Worm (Caenorhabditis elegans): Measurements from ENCODE around the gene cst-2.

DNA sequence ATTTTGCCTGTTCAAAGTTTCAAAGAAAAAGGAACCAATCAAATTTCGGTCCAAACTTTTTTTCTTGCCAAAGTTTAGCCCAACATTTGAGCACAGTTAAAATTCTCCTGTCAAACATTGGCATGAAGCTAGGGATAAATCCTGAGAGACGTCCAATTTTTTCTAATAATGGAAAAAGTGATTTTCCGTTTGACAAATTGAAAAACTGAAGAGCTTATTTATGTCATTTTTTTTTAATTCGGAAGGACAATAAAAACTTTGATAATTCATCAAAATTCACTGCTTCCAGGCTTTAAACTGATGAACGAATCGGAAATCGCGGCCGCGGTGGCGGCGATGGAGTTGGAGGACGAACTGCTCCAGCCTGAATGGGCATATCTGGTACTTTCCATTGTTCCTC lies 15.3 kb downstream of the cst-2 start, which contains the start of gene dop-6:
- TF ChIP-seq tab-1 (GFP tag; IDR thresholded peaks at IDR 0.05) (no peak), med-1 (GFP tag; optimal IDR thresholded peaks at IDR 0.05; ENCODE audit: insufficient read depth) (no peak), klf-2 (GFP tag; conservative IDR thresholded peaks at IDR 0.05) (no peak)
